Worm (Caenorhabditis elegans) whole organism, L4 larva: ENCODE data around the gene slc-9B.1.

ENCODE experiments used
- T20F7.1 ChIP-seq: fragments of 200-800 bp; sonication (Bioruptor generic); optimal IDR thresholded peaks from 2 replicates; lab custom pipeline; 2018; ENCODE audit warnings: mild to moderate bottlenecking, missing genetic modification characterization, missing compliant biosample characterization
- ZK546.5 ChIP-seq, 2 experiments: sonication (generic microtip); optimal IDR thresholded peaks; 2 replicates each; lab custom pipeline; 2017; ENCODE audit warnings: missing biosample characterization in 2 of 2, missing genetic modification characterization in 2 of 2
- ceh-82 ChIP-seq: sonication (generic microtip); optimal IDR thresholded peaks from 2 replicates; lab custom pipeline; 2017; ENCODE audit warnings: missing biosample characterization, missing genetic modification characterization
- ces-1 ChIP-seq: fragments of 150-350 bp; sonication (generic microtip); optimal IDR thresholded peaks from 4 replicates; lab custom pipeline; 2014; ENCODE audit warnings: missing biosample characterization, missing genetic modification reagents, missing genetic modification characterization
- fkh-10 ChIP-seq: fragments of 150-350 bp; optimal IDR thresholded peaks from 2 replicates; lab custom pipeline; 2014; ENCODE audit warnings: missing biosample characterization, missing genetic modification reagents, missing genetic modification characterization
- hif-1 ChIP-seq, 2 experiments: sonication (generic microtip); optimal IDR thresholded peaks; 2 replicates each; lab custom pipeline; 2016 to 2017; ENCODE audit warnings: missing compliant biosample characterization in 2 of 2, missing genetic modification characterization in 2 of 2, missing genetic modification reagents in 2 of 2, missing genotype in 2 of 2, mild to moderate bottlenecking in 1 of 2
- lin-13 ChIP-seq: fragments of 150-350 bp; optimal IDR thresholded peaks from 2 replicates; lab custom pipeline; 2014; ENCODE audit warnings: missing biosample characterization, missing genetic modification reagents, missing genetic modification characterization
- nhr-237 ChIP-seq: sonication (generic microtip); optimal IDR thresholded peaks from 2 replicates; lab custom pipeline; 2017; ENCODE audit warnings: missing biosample characterization, missing genetic modification characterization
- nhr-25 ChIP-seq: sonication (generic microtip); optimal IDR thresholded peaks from 2 replicates; lab custom pipeline; 2017; ENCODE audit warnings: missing genetic modification characterization, mild to moderate bottlenecking, missing compliant biosample characterization, antibody characterized with exemption, moderate library complexity, borderline replicate concordance; ENCODE audit not compliant: insufficient read depth
- nhr-28 ChIP-seq: fragments of 150-350 bp; optimal IDR thresholded peaks from 2 replicates; lab custom pipeline; 2014; ENCODE audit warnings: missing biosample characterization, missing genetic modification characterization
- nhr-42 ChIP-seq: fragments of 200-800 bp; sonication (Bioruptor generic); IDR thresholded peaks from 2 replicates; pipeline ENCODE4 v1.3.6; 2022; ENCODE audit warnings: missing genetic modification characterization, missing compliant biosample characterization
- nhr-77 ChIP-seq: fragments of 150-350 bp; optimal IDR thresholded peaks from 2 replicates; lab custom pipeline; 2014; ENCODE audit warnings: missing biosample characterization, missing genetic modification characterization
- tra-1 ChIP-seq: fragments of 200-800 bp; sonication (Bioruptor generic); IDR thresholded peaks from 2 replicates; pipeline ENCODE4 v1.3.6; 2022; ENCODE audit warnings: missing genetic modification reagents, missing genetic modification characterization, missing compliant biosample characterization
- zip-11 ChIP-seq: fragments of 200-800 bp; sonication (Bioruptor generic); IDR thresholded peaks from 2 replicates; pipeline ENCODE4 v1.3.6; 2022; ENCODE audit warnings: missing genetic modification characterization, missing compliant biosample characterization

DNA sequence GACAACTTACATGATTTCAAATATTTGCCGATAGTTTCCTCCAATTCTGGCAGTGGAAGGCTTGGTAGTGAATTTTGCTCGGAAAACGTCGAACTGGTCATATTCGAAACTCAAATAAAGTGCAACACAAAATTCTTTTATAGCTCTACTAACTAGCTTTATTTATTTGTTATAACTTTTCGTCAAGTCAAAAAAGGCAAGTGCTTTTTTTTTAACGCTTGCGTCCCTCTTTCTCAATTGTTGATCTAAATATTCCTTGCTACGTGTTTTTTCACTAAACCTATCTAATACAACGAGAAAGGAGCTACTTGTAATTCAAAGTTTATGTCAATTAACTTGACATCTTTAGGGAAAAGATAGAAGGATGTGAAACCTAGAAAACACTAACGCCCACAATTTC is 31.0 kb downstream of the slc-9B.1 start, which contains the start of gene F41E7.6:
- TF ChIP-seq ZK546.5 (tag; optimal IDR thresholded peaks at IDR 0.05; lab: Kevin White, UChicago) (no peak), nhr-25 (tag; lab: Kevin White, UChicago) (no peak), fkh-10 (GFP tag; lab: Kevin White, UChicago) (no peak), zip-11 (GFP tag; lab: Robert Waterston, UW) (no peak), lin-13 (GFP tag; lab: Kevin White, UChicago) (no peak), hif-1 (tag; optimal IDR thresholded peaks at IDR 0.05; lab: Kevin White, UChicago) (no peak), T20F7.1 (GFP tag; lab: Kevin White, UChicago) (no peak), nhr-77 (no peak), ceh-82 (tag; lab: Kevin White, UChicago) (no peak), ces-1 (no peak), tra-1 (no peak), nhr-237 (no peak), nhr-28 (tag; lab: Kevin White, UChicago) (no peak), nhr-42 (GFP tag; lab: Robert Waterston, UW) (no peak)
